Fruit fly (Drosophila melanogaster) whole organism, embryonic: ENCODE measurements around the gene CG43062.

Experiments
- BEAF-32 ChIP-seq: fragments of 200-800 bp; sonication (Bioruptor generic); optimal IDR thresholded peaks from 3 replicates; lab custom pipeline; 2017; ENCODE audit warnings: missing biosample characterization, missing genetic modification characterization, mild to moderate bottlenecking, moderate library complexity, missing genetic modification reagents
- CG10267 ChIP-seq: fragments of 200-800 bp; sonication (Bioruptor generic); optimal IDR thresholded peaks from 2 replicates; lab custom pipeline; 2018; ENCODE audit warnings: missing biosample characterization, mild to moderate bottlenecking, missing genetic modification characterization, moderate library complexity
- CG10431 ChIP-seq: fragments of 200-800 bp; sonication (Bioruptor generic); optimal IDR thresholded peaks from 3 replicates; lab custom pipeline; 2018; ENCODE audit warnings: missing biosample characterization, mild to moderate bottlenecking, missing genetic modification characterization
- CG10565 ChIP-seq: fragments of 200-800 bp; sonication (Bioruptor generic); optimal IDR thresholded peaks from 3 replicates; lab custom pipeline; 2016; ENCODE audit warnings: missing biosample characterization, mild to moderate bottlenecking, missing genetic modification characterization
- CG10654 ChIP-seq: fragments of 200-800 bp; sonication (Bioruptor generic); optimal IDR thresholded peaks from 2 replicates; lab custom pipeline; 2016; ENCODE audit warnings: missing biosample characterization, missing genetic modification characterization
- CG10959 ChIP-seq: fragments of 200-800 bp; sonication (Bioruptor generic); IDR thresholded peaks from 2 replicates; pipeline ENCODE4 v1.3.6; 2022; ENCODE audit warnings: missing biosample characterization, missing genetic modification characterization
- CG11456 ChIP-seq: fragments of 200-800 bp; sonication (Bioruptor generic); IDR thresholded peaks from 3 replicates; pipeline ENCODE4 v1.3.6; 2022; ENCODE audit warnings: missing biosample characterization, missing genetic modification characterization
- CG12769 ChIP-seq: fragments of 200-800 bp; sonication (Bioruptor generic); optimal IDR thresholded peaks from 2 replicates; lab custom pipeline; 2019; ENCODE audit warnings: missing biosample characterization, mild to moderate bottlenecking, missing genetic modification characterization, moderate library complexity
- CG13624 ChIP-seq: fragments of 200-800 bp; sonication (Bioruptor generic); optimal IDR thresholded peaks from 2 replicates; lab custom pipeline; 2016; ENCODE audit warnings: missing biosample characterization, missing genetic modification characterization
- CG15514 ChIP-seq: fragments of 200-800 bp; sonication (Bioruptor generic); optimal IDR thresholded peaks from 3 replicates; lab custom pipeline; 2017; ENCODE audit warnings: missing biosample characterization, missing genetic modification characterization, mild to moderate bottlenecking, moderate library complexity, missing genetic modification reagents
- CG17568 ChIP-seq: fragments of 200-800 bp; sonication (Bioruptor generic); optimal IDR thresholded peaks from 2 replicates; lab custom pipeline; 2018; ENCODE audit warnings: missing biosample characterization, mild to moderate bottlenecking, missing genetic modification characterization, moderate library complexity
- CG18764 ChIP-seq: fragments of 200-800 bp; sonication (Bioruptor generic); optimal IDR thresholded peaks from 3 replicates; lab custom pipeline; 2016; ENCODE audit warnings: missing biosample characterization, missing genetic modification characterization
- CG2712 ChIP-seq: fragments of 200-800 bp; optimal IDR thresholded peaks from 3 replicates; lab custom pipeline; 2019; ENCODE audit warnings: missing biosample characterization, mild to moderate bottlenecking, missing genetic modification characterization, moderate library complexity
- CG2889 ChIP-seq: fragments of 200-800 bp; sonication (Bioruptor generic); IDR thresholded peaks from 3 replicates; pipeline ENCODE4 v1.3.6; 2022; ENCODE audit warnings: missing biosample characterization, missing genetic modification characterization
- CG32532 ChIP-seq: fragments of 200-800 bp; sonication (Bioruptor generic); IDR thresholded peaks from 2 replicates; pipeline ENCODE4 v1.3.6; 2022; ENCODE audit warnings: missing biosample characterization, missing genetic modification characterization
- CG33213 ChIP-seq: fragments of 200-800 bp; sonication (Bioruptor generic); optimal IDR thresholded peaks from 3 replicates; lab custom pipeline; 2016; ENCODE audit warnings: missing biosample characterization, missing genetic modification characterization
- CG33557 ChIP-seq: fragments of 200-800 bp; sonication (Bioruptor generic); optimal IDR thresholded peaks from 2 replicates; lab custom pipeline; 2019; ENCODE audit warnings: missing biosample characterization, mild to moderate bottlenecking, missing genetic modification characterization, moderate library complexity
- CG34224 ChIP-seq: fragments of 200-800 bp; sonication (Bioruptor generic); IDR thresholded peaks from 3 replicates; pipeline ENCODE4 v1.3.6; 2022; ENCODE audit warnings: missing biosample characterization, missing genetic modification characterization; ENCODE audit not compliant: partially characterized antibody
- CG6654 ChIP-seq: fragments of 200-800 bp; sonication (Bioruptor generic); optimal IDR thresholded peaks from 2 replicates; lab custom pipeline; 2017; ENCODE audit warnings: missing biosample characterization, mild to moderate bottlenecking, missing genetic modification characterization
- CG8359 ChIP-seq: fragments of 200-800 bp; sonication (Bioruptor generic); optimal IDR thresholded peaks from 2 replicates; lab custom pipeline; 2017; ENCODE audit warnings: missing biosample characterization, mild to moderate bottlenecking, missing genetic modification characterization, borderline replicate concordance
- CG8765 ChIP-seq: fragments of 200-800 bp; sonication (Bioruptor generic); IDR thresholded peaks from 2 replicates; pipeline ENCODE4 v1.3.6; 2022; ENCODE audit warnings: missing biosample characterization, missing genetic modification characterization
- CG9437 ChIP-seq: fragments of 200-800 bp; sonication (Bioruptor generic); optimal IDR thresholded peaks from 2 replicates; lab custom pipeline; 2018; ENCODE audit warnings: missing biosample characterization, mild to moderate bottlenecking, missing genetic modification characterization
- CG9609 ChIP-seq: fragments of 200-800 bp; sonication (Bioruptor generic); optimal IDR thresholded peaks from 3 replicates; lab custom pipeline; 2016; ENCODE audit warnings: missing biosample characterization, missing genetic modification characterization
- CoRest ChIP-seq: fragments of 200-800 bp; sonication (Bioruptor generic); optimal IDR thresholded peaks from 3 replicates; lab custom pipeline; 2018; ENCODE audit warnings: missing biosample characterization, mild to moderate bottlenecking, missing genetic modification characterization, moderate library complexity
- D19B ChIP-seq: fragments of 200-800 bp; sonication (Bioruptor generic); optimal IDR thresholded peaks from 2 replicates; lab custom pipeline; 2017; ENCODE audit warnings: missing biosample characterization, mild to moderate bottlenecking, missing genetic modification characterization
- ERR ChIP-seq: fragments of 200-800 bp; sonication (Bioruptor generic); optimal IDR thresholded peaks from 2 replicates; lab custom pipeline; 2016; ENCODE audit warnings: missing biosample characterization, missing genetic modification characterization
- Gsc ChIP-seq: fragments of 200-800 bp; sonication (Bioruptor generic); IDR thresholded peaks from 2 replicates; pipeline ENCODE4 v1.3.6; 2022; ENCODE audit warnings: missing biosample characterization, missing genetic modification characterization
- HHEX ChIP-seq: fragments of 200-800 bp; sonication (Bioruptor generic); optimal IDR thresholded peaks from 3 replicates; lab custom pipeline; 2017; ENCODE audit warnings: missing biosample characterization, mild to moderate bottlenecking, missing genetic modification characterization, missing genetic modification reagents
- Hey ChIP-seq: fragments of 200-800 bp; sonication (Bioruptor generic); optimal IDR thresholded peaks from 3 replicates; lab custom pipeline; 2018; ENCODE audit warnings: missing biosample characterization, mild to moderate bottlenecking, missing genetic modification characterization
- Max ChIP-seq: fragments of 200-800 bp; sonication (Bioruptor generic); optimal IDR thresholded peaks from 2 replicates; lab custom pipeline; 2016; ENCODE audit warnings: missing biosample characterization, mild to moderate bottlenecking, missing genetic modification characterization
- Mrtf ChIP-seq: fragments of 200-800 bp; sonication (Bioruptor generic); IDR thresholded peaks from 3 replicates; pipeline ENCODE4 v1.3.6; 2022; ENCODE audit warnings: missing biosample characterization, missing genetic modification characterization
- Rx ChIP-seq: fragments of 200-800 bp; sonication (Bioruptor generic); IDR thresholded peaks from 2 replicates; pipeline ENCODE4 v1.3.6; 2022; ENCODE audit warnings: missing biosample characterization, missing genetic modification characterization
- Sox100B ChIP-seq: fragments of 200-800 bp; sonication (Bioruptor generic); optimal IDR thresholded peaks from 3 replicates; lab custom pipeline; 2018; ENCODE audit warnings: missing biosample characterization, mild to moderate bottlenecking, missing genetic modification characterization
- Sry-β ChIP-seq: fragments of 200-800 bp; sonication (Bioruptor generic); optimal IDR thresholded peaks from 2 replicates; lab custom pipeline; 2018; ENCODE audit warnings: missing biosample characterization, mild to moderate bottlenecking, missing genetic modification characterization, moderate library complexity
- ac ChIP-seq: fragments of 200-800 bp; sonication (Bioruptor generic); optimal IDR thresholded peaks from 3 replicates; lab custom pipeline; 2017; ENCODE audit warnings: missing biosample characterization, mild to moderate bottlenecking, missing genetic modification characterization
- chinmo ChIP-seq: fragments of 200-800 bp; sonication (Bioruptor generic); IDR thresholded peaks from 4 replicates; pipeline ENCODE4 v1.3.6; 2022; ENCODE audit warnings: missing biosample characterization, missing genetic modification characterization; ENCODE audit not compliant: partially characterized antibody
- crc ChIP-seq: fragments of 200-800 bp; sonication (Bioruptor generic); optimal IDR thresholded peaks from 2 replicates; lab custom pipeline; 2016; ENCODE audit warnings: missing biosample characterization, missing genetic modification characterization
- cwo ChIP-seq: fragments of 200-800 bp; sonication (Bioruptor generic); optimal IDR thresholded peaks from 3 replicates; lab custom pipeline; 2017; ENCODE audit warnings: missing biosample characterization, missing genetic modification characterization, mild to moderate bottlenecking, moderate library complexity, missing genetic modification reagents
- esg ChIP-seq: fragments of 200-800 bp; sonication (Bioruptor generic); conservative IDR thresholded peaks from 2 replicates; pipeline ENCODE4 v1.3.6; 2022; ENCODE audit warnings: missing biosample characterization, missing genetic modification characterization
- gfzf ChIP-seq: fragments of 200-800 bp; sonication (Bioruptor generic); optimal IDR thresholded peaks from 2 replicates; lab custom pipeline; 2016; ENCODE audit warnings: missing biosample characterization, mild to moderate bottlenecking, missing genetic modification characterization, moderate library complexity
- mam ChIP-seq: fragments of 200-800 bp; sonication (Bioruptor generic); optimal IDR thresholded peaks from 3 replicates; lab custom pipeline; 2016; ENCODE audit warnings: missing biosample characterization, missing genetic modification characterization
- peb ChIP-seq: fragments of 200-800 bp; sonication (Bioruptor generic); IDR thresholded peaks from 2 replicates; pipeline ENCODE4 v1.3.6; 2022; ENCODE audit warnings: missing biosample characterization, missing genetic modification characterization
- pfk ChIP-seq: fragments of 200-800 bp; sonication (Bioruptor generic); optimal IDR thresholded peaks from 2 replicates; lab custom pipeline; 2018; ENCODE audit warnings: missing biosample characterization, mild to moderate bottlenecking, missing genetic modification characterization, moderate library complexity
- phol ChIP-seq: fragments of 200-800 bp; sonication (Bioruptor generic); optimal IDR thresholded peaks from 3 replicates; lab custom pipeline; 2018; ENCODE audit warnings: missing biosample characterization, mild to moderate bottlenecking, missing genetic modification characterization, moderate library complexity
- pzg ChIP-seq: fragments of 200-800 bp; sonication (Bioruptor generic); optimal IDR thresholded peaks from 3 replicates; lab custom pipeline; 2018; ENCODE audit warnings: missing biosample characterization, mild to moderate bottlenecking, missing genetic modification characterization, moderate library complexity
- repo ChIP-seq: fragments of 200-800 bp; sonication (Bioruptor generic); optimal IDR thresholded peaks from 2 replicates; lab custom pipeline; 2016; ENCODE audit warnings: missing biosample characterization, missing genetic modification characterization
- row ChIP-seq: fragments of 200-800 bp; sonication (Bioruptor generic); IDR thresholded peaks from 3 replicates; pipeline ENCODE4 v1.3.6; 2022; ENCODE audit warnings: missing biosample characterization, missing genetic modification characterization
- run ChIP-seq: fragments of 200-800 bp; sonication (Bioruptor generic); optimal IDR thresholded peaks from 3 replicates; lab custom pipeline; 2018; ENCODE audit warnings: missing biosample characterization, mild to moderate bottlenecking, missing genetic modification characterization
- sc ChIP-seq, 3 experiments: fragments of >200 bp in 2 of 3; fragments of 200-800 bp in 1 of 3; sonication (Bioruptor generic) in 1 of 3; optimal IDR thresholded peaks; 2 replicates in 2 of 3; 3 replicates in 1 of 3; lab custom pipeline; 2017; ENCODE audit warnings: mild to moderate bottlenecking in 1 of 3, missing biosample characterization in 1 of 3, missing genetic modification characterization in 1 of 3, missing genetic modification reagents in 1 of 3
- unc-4 ChIP-seq: fragments of 200-800 bp; sonication (Bioruptor generic); IDR thresholded peaks from 2 replicates; pipeline ENCODE4 v1.3.6; 2022; ENCODE audit warnings: missing biosample characterization, missing genetic modification characterization; ENCODE audit not compliant: partially characterized antibody

Gene CG43062

dm6 chr3R:11741730-11742203 is 8.4 kb upstream of the CG43062 start, which contains the start of the genes Blm and CG14722 (continued):
- TF ChIP-seq chinmo (GFP tag; lab: Robert Waterston, UW) (no peak), CG17568 (GFP tag; lab: Kevin White, UChicago) (no peak), CG2889 (no peak), CG10654 (GFP tag; lab: Kevin White, UChicago) (no peak), D19B (GFP tag; lab: Kevin White, UChicago) (no peak), Max (GFP tag; lab: Kevin White, UChicago) (peak; percentile 73), cwo (GFP tag; lab: Kevin White, UChicago) (no peak), Hey (tag; lab: Kevin White, UChicago) (no peak), ERR (GFP tag; lab: Kevin White, UChicago) (no peak), CG33557 (GFP tag; lab: Kevin White, UChicago) (no peak), peb (GFP tag; lab: Robert Waterston, UW) (no peak), CG32532 (GFP tag; lab: Robert Waterston, UW) (no peak), crc (GFP tag; lab: Kevin White, UChicago) (no peak), Sox100B (GFP tag; lab: Kevin White, UChicago) (no peak), ac (no peak), gfzf (peak; percentile 83), repo (GFP tag; lab: Kevin White, UChicago) (no peak), Gsc (GFP tag; lab: Robert Waterston, UW) (no peak), pzg (GFP tag; lab: Kevin White, UChicago) (peak; percentile 69), CG10267 (peak; percentile 52), esg (GFP tag; lab: Robert Waterston, UW) (no peak), CG6654 (GFP tag; lab: Kevin White, UChicago) (no peak), Sry-β (GFP tag; lab: Kevin White, UChicago) (peak; percentile 89), CG10565 (GFP tag; lab: Kevin White, UChicago) (no peak), mam (no peak), CG9437 (no peak), Rx (GFP tag; lab: Robert Waterston, UW) (no peak), pfk (no peak), sc (optimal IDR thresholded peaks at IDR 0.05; lab: Kevin White, UChicago) (no peak), sc (GFP tag; optimal IDR thresholded peaks at IDR 0.05; lab: Kevin White, UChicago) (no peak), CG15514 (GFP tag; lab: Kevin White, UChicago) (peak; percentile 91), CG8765 (GFP tag; lab: Robert Waterston, UW) (no peak), CG10431 (GFP tag; lab: Kevin White, UChicago) (peak; percentile 16), row (GFP tag; lab: Robert Waterston, UW) (peak; percentile 71), BEAF-32 (GFP tag; lab: Kevin White, UChicago) (peak; percentile 61), Mrtf (GFP tag; lab: Robert Waterston, UW) (no peak), HHEX (no peak), CG9609 (GFP tag; lab: Kevin White, UChicago) (no peak), CG13624 (no peak), unc-4 (GFP tag; lab: Robert Waterston, UW) (peak; percentile 45; the same call in 1 of the 2 replicates), CG18764 (GFP tag; lab: Kevin White, UChicago) (no peak), CG8359 (GFP tag; lab: Kevin White, UChicago) (no peak), CG2712 (tag; lab: Kevin White, UChicago) (no peak), run (tag; lab: Kevin White, UChicago) (no peak), CoRest (no peak), CG11456 (GFP tag; lab: Robert Waterston, UW) (no peak), phol (peak; percentile 55), CG12769 (tag; lab: Kevin White, UChicago) (no peak), CG33213 (GFP tag; lab: Kevin White, UChicago) (no peak), CG10959 (GFP tag; lab: Robert Waterston, UW) (no peak), CG34224 (GFP tag; lab: Robert Waterston, UW) (no peak)
